Worm (Caenorhabditis elegans): ENCODE results near the gene trp-2.

trp-2 gene

DNA sequence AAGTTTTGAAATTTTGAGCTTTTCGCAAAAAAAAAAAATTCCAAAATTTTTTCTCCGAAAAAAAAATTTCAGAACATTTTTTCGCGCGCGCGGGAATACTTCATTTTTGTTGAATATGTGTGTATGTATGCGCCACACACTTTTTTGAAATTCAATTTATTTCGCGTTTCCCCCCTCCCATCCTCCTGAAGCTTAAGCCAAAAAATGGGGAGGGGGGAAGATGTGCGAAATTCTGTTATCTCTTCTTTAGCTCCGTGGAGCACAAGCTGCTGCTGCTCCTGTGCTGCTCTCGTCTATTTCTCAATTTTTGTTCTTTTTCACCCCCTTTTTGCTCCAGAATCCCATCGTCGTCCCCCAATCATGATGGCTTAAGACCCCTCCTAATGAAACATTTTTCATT is 2.1 kb upstream of the trp-2 start:
- no peak for TF ChIP-seq hmg-4 (GFP tag; optimal IDR thresholded peaks at IDR 0.05)
- no peak for TF ChIP-seq tbx-37 (GFP tag; conservative IDR thresholded peaks at IDR 0.05)
- no peak for TF ChIP-seq flt-1 (GFP tag; IDR thresholded peaks at IDR 0.05)
- no peak for TF ChIP-seq ama-1 (optimal IDR thresholded peaks at IDR 0.05)
- TF ChIP-seq B0310.2 (tag; optimal IDR thresholded peaks at IDR 0.05): no peak
- no peak for TF ChIP-seq pes-1 (GFP tag; IDR thresholded peaks at IDR 0.05)
- TF ChIP-seq ceh-36 (tag; optimal IDR thresholded peaks at IDR 0.05): no peak
- no peak for TF ChIP-seq sea-1 (GFP tag; conservative IDR thresholded peaks at IDR 0.05)
- no peak for TF ChIP-seq aly-1 (tag; optimal IDR thresholded peaks at IDR 0.05)
- TF ChIP-seq hmbx-1 (tag; optimal IDR thresholded peaks at IDR 0.05): no peak
- no peak for TF ChIP-seq tra-4 (tag; optimal IDR thresholded peaks at IDR 0.05)
- no peak for TF ChIP-seq hnd-1 (tag; optimal IDR thresholded peaks at IDR 0.05)
- no peak for TF ChIP-seq scrt-1 (GFP tag; IDR thresholded peaks at IDR 0.05)
- no peak for TF ChIP-seq F13C5.2 (tag; optimal IDR thresholded peaks at IDR 0.05)
- no peak for TF ChIP-seq tbx-11 (GFP tag; IDR thresholded peaks at IDR 0.05)
- TF ChIP-seq ceh-13 (GFP tag; optimal IDR thresholded peaks at IDR 0.05): no peak
- no peak for TF ChIP-seq ets-7 (tag; optimal IDR thresholded peaks at IDR 0.05)

DNA sequence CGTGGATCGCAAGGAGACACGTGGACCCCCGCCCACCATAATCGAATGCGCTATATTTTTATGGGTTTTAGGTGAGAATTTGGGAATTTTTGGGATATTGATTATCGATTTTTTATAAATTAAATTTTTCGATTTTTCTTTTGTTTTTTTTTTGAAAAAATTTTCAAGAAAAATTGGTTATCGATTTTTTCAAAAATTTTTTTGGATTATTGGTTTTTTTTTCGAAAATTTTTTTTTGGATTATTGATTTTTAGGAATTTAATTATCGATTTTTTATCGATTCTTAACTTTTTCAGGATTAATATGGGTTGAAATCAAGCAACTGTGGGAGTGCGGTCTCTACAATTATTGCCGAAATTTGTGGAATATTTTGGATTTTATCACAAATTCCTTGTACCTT is 4.9 kb downstream of the trp-2 start:
- no peak for TF ChIP-seq tra-4 (tag; optimal IDR thresholded peaks at IDR 0.05)
- TF ChIP-seq aly-1 (tag; optimal IDR thresholded peaks at IDR 0.05): no peak
- no peak for TF ChIP-seq ama-1 (optimal IDR thresholded peaks at IDR 0.05)
- TF ChIP-seq ceh-13 (GFP tag; optimal IDR thresholded peaks at IDR 0.05): no peak
- no peak for TF ChIP-seq sea-1 (GFP tag; conservative IDR thresholded peaks at IDR 0.05)
- no peak for TF ChIP-seq B0310.2 (tag; optimal IDR thresholded peaks at IDR 0.05)

DNA sequence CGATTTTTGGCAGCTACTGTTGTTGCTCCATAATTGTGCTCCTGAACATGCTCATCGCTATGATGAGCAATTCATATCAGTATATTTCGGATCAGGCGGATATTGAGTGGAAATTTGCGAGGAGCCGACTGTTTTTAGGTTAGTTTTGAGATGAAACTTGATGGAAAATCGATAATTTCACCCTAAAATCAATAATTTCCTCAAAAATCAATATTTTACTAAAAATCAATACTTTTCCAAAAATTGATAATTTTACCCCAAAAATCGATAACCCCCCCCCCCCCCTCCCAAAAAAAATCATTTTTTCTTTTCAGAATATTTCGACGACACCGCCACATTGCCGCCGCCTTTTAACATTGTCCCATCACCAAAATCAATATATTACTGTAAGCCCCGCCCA is 7.2 kb downstream of the trp-2 start:
- TF ChIP-seq hmbx-1 (tag; optimal IDR thresholded peaks at IDR 0.05) (no peak), pes-1 (GFP tag; IDR thresholded peaks at IDR 0.05) (no peak), ceh-13 (GFP tag; optimal IDR thresholded peaks at IDR 0.05) (no peak), sea-1 (GFP tag; conservative IDR thresholded peaks at IDR 0.05) (no peak), ceh-36 (tag; optimal IDR thresholded peaks at IDR 0.05) (no peak), hnd-1 (tag; optimal IDR thresholded peaks at IDR 0.05) (no peak), tbx-11 (GFP tag; IDR thresholded peaks at IDR 0.05) (no peak), ama-1 (optimal IDR thresholded peaks at IDR 0.05) (no peak), ets-7 (tag; optimal IDR thresholded peaks at IDR 0.05) (no peak)

DNA sequence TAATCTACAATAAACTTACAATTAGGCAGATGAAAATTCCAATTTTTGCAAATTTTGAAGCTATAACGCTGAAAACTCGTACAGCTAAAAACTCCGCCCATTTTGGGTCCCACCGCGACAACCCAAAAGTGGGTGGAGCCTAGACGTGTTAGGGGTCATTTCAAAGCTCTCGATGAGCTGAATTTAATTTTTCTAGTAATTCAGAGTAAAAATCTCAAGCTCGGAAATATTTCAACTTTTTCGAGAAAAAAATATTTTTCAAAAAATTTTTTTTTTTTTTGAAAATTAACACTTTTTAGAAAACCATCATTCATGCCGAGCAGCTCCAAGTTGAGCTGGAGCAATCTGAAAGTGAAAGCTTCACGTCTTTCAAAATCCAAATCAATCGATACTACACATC is 9.6 kb downstream of the trp-2 start, which contains the start of gene R06B10.7:
TSS of gene R06B10.7 (minus strand) at position 101 of the 400 bp plus-strand sequence.
- TF ChIP-seq hmbx-1 (tag; optimal IDR thresholded peaks at IDR 0.05): no peak
- TF ChIP-seq tbx-37 (GFP tag; conservative IDR thresholded peaks at IDR 0.05): no peak
- no peak for TF ChIP-seq sea-1 (GFP tag; conservative IDR thresholded peaks at IDR 0.05)
- no peak for TF ChIP-seq aly-1 (tag; optimal IDR thresholded peaks at IDR 0.05)
- no peak for TF ChIP-seq flt-1 (GFP tag; IDR thresholded peaks at IDR 0.05)
- no peak for TF ChIP-seq F13C5.2 (tag; optimal IDR thresholded peaks at IDR 0.05)
- no peak for TF ChIP-seq scrt-1 (GFP tag; IDR thresholded peaks at IDR 0.05)
- TF ChIP-seq ets-7 (tag; optimal IDR thresholded peaks at IDR 0.05): no peak
- TF ChIP-seq hnd-1 (tag; optimal IDR thresholded peaks at IDR 0.05): no peak

DNA sequence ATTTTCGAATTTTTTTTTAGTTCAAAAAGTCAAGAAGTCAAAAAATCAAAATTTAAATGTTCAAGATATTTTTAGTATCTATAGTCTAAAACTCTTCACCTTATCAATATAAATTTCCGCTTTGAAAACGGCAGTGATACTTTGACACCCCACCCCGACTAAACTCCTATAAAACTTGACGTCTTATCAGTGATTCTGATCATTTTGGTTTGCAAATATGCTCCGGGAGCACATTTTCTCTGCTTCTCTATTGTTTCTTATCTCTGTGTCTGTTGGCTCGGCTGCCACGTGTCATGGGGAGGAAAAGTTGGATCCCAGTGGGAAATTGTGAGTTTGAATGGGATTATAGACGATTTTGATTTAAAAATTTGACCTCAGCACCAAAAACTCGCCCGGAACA is 10.8 kb downstream of the trp-2 start, which contains the start of gene clec-150:
TSS of gene clec-150 (plus strand) at position 198 of the 400 bp plus-strand sequence.
- TF ChIP-seq scrt-1 (GFP tag; IDR thresholded peaks at IDR 0.05) (no peak), ceh-13 (GFP tag; optimal IDR thresholded peaks at IDR 0.05) (no peak), tra-4 (tag; optimal IDR thresholded peaks at IDR 0.05) (no peak), ceh-36 (tag; optimal IDR thresholded peaks at IDR 0.05) (no peak), ets-7 (tag; optimal IDR thresholded peaks at IDR 0.05) (no peak), flt-1 (GFP tag; IDR thresholded peaks at IDR 0.05) (no peak)

DNA sequence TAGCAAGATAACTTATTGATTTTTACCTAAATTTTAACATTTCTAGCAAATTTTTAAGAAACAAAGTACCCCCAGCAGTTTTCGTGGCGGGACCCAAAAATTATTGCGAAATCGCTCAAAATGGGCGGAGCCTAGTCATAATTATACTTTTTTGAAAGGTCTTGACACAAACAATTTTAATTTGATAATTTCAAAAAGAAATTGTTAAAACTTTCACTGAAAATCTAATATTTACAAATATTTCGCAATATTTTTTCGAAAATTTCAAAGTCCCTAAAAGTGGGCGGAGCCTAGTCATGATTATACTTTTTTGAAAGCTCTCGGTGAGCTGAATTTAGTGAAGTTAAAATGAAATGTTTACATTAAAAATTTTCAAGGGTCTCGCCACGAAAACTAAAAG is 12.8 kb downstream of the trp-2 start:
- TF ChIP-seq tbx-11 (GFP tag; IDR thresholded peaks at IDR 0.05): no peak
- TF ChIP-seq tbx-37 (GFP tag; conservative IDR thresholded peaks at IDR 0.05): no peak
- TF ChIP-seq scrt-1 (GFP tag; IDR thresholded peaks at IDR 0.05): no peak
- TF ChIP-seq hnd-1 (tag; optimal IDR thresholded peaks at IDR 0.05): no peak
- no peak for TF ChIP-seq aly-1 (tag; optimal IDR thresholded peaks at IDR 0.05)
- TF ChIP-seq hmbx-1 (tag; optimal IDR thresholded peaks at IDR 0.05): no peak
- TF ChIP-seq ets-7 (tag; optimal IDR thresholded peaks at IDR 0.05): no peak
- no peak for TF ChIP-seq tra-4 (tag; optimal IDR thresholded peaks at IDR 0.05)
- TF ChIP-seq pes-1 (GFP tag; IDR thresholded peaks at IDR 0.05): no peak
- TF ChIP-seq ama-1 (optimal IDR thresholded peaks at IDR 0.05): no peak
- no peak for TF ChIP-seq B0310.2 (tag; optimal IDR thresholded peaks at IDR 0.05)

DNA sequence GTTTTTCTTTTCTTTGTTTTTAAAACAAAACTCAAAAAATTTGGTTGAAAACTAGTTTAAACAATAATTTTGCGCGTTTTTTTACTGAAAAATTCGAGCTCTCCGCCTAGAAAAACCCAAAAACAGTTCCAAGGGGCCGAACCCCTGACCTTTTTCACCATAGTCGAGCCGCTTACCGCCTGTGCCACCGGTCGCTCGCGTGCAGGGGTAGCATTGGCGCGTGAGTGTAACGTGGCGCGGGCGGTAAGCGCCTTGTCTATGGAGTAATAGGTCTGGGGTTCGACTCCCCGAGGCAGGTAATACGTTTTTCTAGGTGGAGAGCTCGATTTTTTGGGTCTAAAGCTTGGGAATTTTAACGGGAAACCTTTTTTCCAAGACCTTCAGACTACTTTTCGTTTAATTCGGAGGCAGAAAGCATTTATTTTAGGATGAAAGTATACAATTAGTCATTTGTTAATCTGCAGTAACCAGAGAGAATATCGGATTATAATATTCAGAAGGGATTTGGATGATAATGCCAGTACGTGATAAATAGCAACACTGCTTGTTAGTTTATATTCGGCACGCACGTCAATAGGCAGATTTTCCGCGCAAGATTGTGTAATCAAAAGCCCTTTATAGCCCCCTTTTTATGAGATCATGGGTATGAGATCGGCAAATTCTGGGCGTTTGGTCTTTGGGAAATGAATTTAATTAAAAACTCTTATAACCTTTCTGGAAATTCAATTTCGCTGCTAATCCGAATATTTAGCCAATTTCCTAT is 15.6 kb downstream of the trp-2 start:
- TF ChIP-seq ceh-13 (GFP tag; optimal IDR thresholded peaks at IDR 0.05): no peak

DNA sequence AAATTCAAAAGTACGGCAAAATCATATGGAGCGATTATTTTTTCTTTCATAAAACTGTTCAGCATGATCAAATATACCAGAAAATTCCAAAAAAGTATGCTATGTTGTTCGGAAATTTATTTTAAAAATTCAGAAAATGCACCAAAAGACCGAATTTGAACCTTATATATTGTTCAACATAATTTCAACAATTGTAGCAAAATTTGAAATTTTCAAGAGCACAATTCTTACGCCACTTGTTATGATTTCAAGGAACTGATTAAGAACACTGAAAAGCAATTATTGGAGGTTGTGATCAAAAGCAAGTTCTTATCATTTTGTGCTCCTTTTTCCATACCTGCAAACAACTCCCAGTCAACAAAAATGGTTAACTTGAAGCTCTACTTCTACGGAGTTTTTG is 16.4 kb downstream of the trp-2 start, which contains the start of gene clc-27:
TSS of gene clc-27 (plus strand) at position 301 of the 400 bp plus-strand sequence.
- TF ChIP-seq ceh-13 (GFP tag; optimal IDR thresholded peaks at IDR 0.05) (no peak), ets-7 (tag; optimal IDR thresholded peaks at IDR 0.05) (no peak), tra-4 (tag; optimal IDR thresholded peaks at IDR 0.05) (no peak), scrt-1 (GFP tag; IDR thresholded peaks at IDR 0.05) (no peak), F13C5.2 (tag; optimal IDR thresholded peaks at IDR 0.05) (no peak), ama-1 (optimal IDR thresholded peaks at IDR 0.05) (no peak), tbx-37 (GFP tag; conservative IDR thresholded peaks at IDR 0.05) (no peak), hmg-4 (GFP tag; optimal IDR thresholded peaks at IDR 0.05) (no peak), aly-1 (tag; optimal IDR thresholded peaks at IDR 0.05) (no peak), flt-1 (GFP tag; IDR thresholded peaks at IDR 0.05) (no peak), B0310.2 (tag; optimal IDR thresholded peaks at IDR 0.05) (no peak), hnd-1 (tag; optimal IDR thresholded peaks at IDR 0.05) (no peak), pes-1 (GFP tag; IDR thresholded peaks at IDR 0.05) (no peak), tbx-11 (GFP tag; IDR thresholded peaks at IDR 0.05) (no peak), hmbx-1 (tag; optimal IDR thresholded peaks at IDR 0.05) (no peak), ceh-36 (tag; optimal IDR thresholded peaks at IDR 0.05) (no peak), sea-1 (GFP tag; conservative IDR thresholded peaks at IDR 0.05) (no peak)
